Worm (Caenorhabditis elegans) whole organism, young adult: ENCODE results near the gene Y54G2A.50.

ENCODE experiments used
- D2030.7 ChIP-seq: fragments of 200-800 bp; sonication (Bioruptor generic); IDR thresholded peaks from 2 replicates; pipeline ENCODE4 v1.3.6; 2022; ENCODE audit warnings: missing genetic modification reagents, missing genetic modification characterization, missing compliant biosample characterization
- F33H1.4 ChIP-seq: fragments of 200-800 bp; sonication (Bioruptor generic); IDR thresholded peaks from 2 replicates; pipeline ENCODE4 v1.3.6; 2022; ENCODE audit warnings: missing genetic modification reagents, missing genetic modification characterization, missing compliant biosample characterization
- F49E8.2 ChIP-seq: sonication (generic microtip); optimal IDR thresholded peaks from 3 replicates; lab custom pipeline; 2017; ENCODE audit warnings: missing genetic modification characterization, mild to moderate bottlenecking, missing compliant biosample characterization, antibody characterized with exemption, moderate library complexity; ENCODE audit not compliant: insufficient read depth
- F52B5.7 ChIP-seq: sonication (generic microtip); optimal IDR thresholded peaks from 2 replicates; lab custom pipeline; 2016; ENCODE audit warnings: mild to moderate bottlenecking, missing genetic modification characterization, missing compliant biosample characterization
- K11D2.4 ChIP-seq: fragments of 200-800 bp; sonication (Bioruptor generic); IDR thresholded peaks from 2 replicates; pipeline ENCODE4 v1.3.6; 2022; ENCODE audit warnings: missing genetic modification reagents, missing genetic modification characterization, missing compliant biosample characterization
- K12H6.12 ChIP-seq: fragments of 200-800 bp; sonication (Bioruptor generic); optimal IDR thresholded peaks from 2 replicates; lab custom pipeline; 2018; ENCODE audit warnings: mild to moderate bottlenecking, missing genetic modification characterization, missing compliant biosample characterization
- T26A5.8 ChIP-seq: sonication (generic microtip); optimal IDR thresholded peaks from 2 replicates; lab custom pipeline; 2016; ENCODE audit warnings: missing genetic modification characterization, missing compliant biosample characterization
- Y53F4B.3 ChIP-seq: fragments of 200-800 bp; sonication (Bioruptor generic); IDR thresholded peaks from 2 replicates; pipeline ENCODE4 v1.3.6; 2022; ENCODE audit warnings: missing genetic modification reagents, missing genetic modification characterization, missing compliant biosample characterization
- Y67H2A.10 ChIP-seq: fragments of 200-800 bp; sonication (Bioruptor generic); conservative IDR thresholded peaks from 2 replicates; pipeline ENCODE4 v1.3.6; 2022; ENCODE audit warnings: missing genetic modification reagents, missing genetic modification characterization, missing compliant biosample characterization
- Y79H2A.3 ChIP-seq: fragments of 200-800 bp; sonication (Bioruptor generic); conservative IDR thresholded peaks from 2 replicates; pipeline ENCODE4 v1.3.6; 2022; ENCODE audit warnings: missing genetic modification reagents, missing genetic modification characterization, missing compliant biosample characterization
- Y95B8A.8 ChIP-seq: fragments of 200-800 bp; sonication (Bioruptor generic); IDR thresholded peaks from 2 replicates; pipeline ENCODE4 v1.3.6; 2022; ENCODE audit warnings: missing genetic modification reagents, missing genetic modification characterization, missing compliant biosample characterization
- attf-5 ChIP-seq: fragments of 200-800 bp; sonication (Bioruptor generic); optimal IDR thresholded peaks from 2 replicates; lab custom pipeline; 2018; ENCODE audit warnings: mild to moderate bottlenecking, missing genetic modification characterization, missing compliant biosample characterization
- cebp-1 ChIP-seq, 2 experiments: fragments of 200-800 bp in 1 of 2; sonication (Bioruptor generic) in 1 of 2; sonication (generic microtip) in 1 of 2; IDR thresholded peaks in 1 of 2; optimal IDR thresholded peaks in 1 of 2; 2 replicates each; pipeline versions ENCODE4 v1.3.6 to Lab custom; 2017 to 2022; ENCODE audit warnings: missing compliant biosample characterization in 2 of 2, missing genetic modification characterization in 2 of 2, mild to moderate bottlenecking in 1 of 2, missing genetic modification reagents in 1 of 2, moderate library complexity in 1 of 2
- ceh-100 ChIP-seq: fragments of 200-800 bp; sonication (Bioruptor generic); IDR thresholded peaks from 2 replicates; pipeline ENCODE4 v1.3.6; 2022; ENCODE audit warnings: missing genetic modification reagents, missing genetic modification characterization, missing compliant biosample characterization
- ceh-27 ChIP-seq: fragments of 200-800 bp; sonication (Bioruptor generic); optimal IDR thresholded peaks from 2 replicates; lab custom pipeline; 2018; ENCODE audit warnings: mild to moderate bottlenecking, missing genetic modification characterization, moderate library complexity, missing compliant biosample characterization
- ceh-40 ChIP-seq: fragments of 200-800 bp; sonication (Bioruptor generic); IDR thresholded peaks from 2 replicates; pipeline ENCODE4 v1.3.6; 2022; ENCODE audit warnings: missing genetic modification characterization, missing compliant biosample characterization
- ceh-91 ChIP-seq: fragments of 200-800 bp; sonication (Bioruptor generic); IDR thresholded peaks from 2 replicates; pipeline ENCODE4 v1.3.6; 2022; ENCODE audit warnings: missing genetic modification reagents, missing genetic modification characterization, missing compliant biosample characterization
- dpl-1 ChIP-seq: fragments of 150-350 bp; optimal IDR thresholded peaks from 2 replicates; lab custom pipeline; 2014; ENCODE audit warnings: missing biosample characterization, missing genetic modification reagents, missing genetic modification characterization
- efl-1 ChIP-seq: fragments of 150-350 bp; optimal IDR thresholded peaks from 2 replicates; lab custom pipeline; 2014; ENCODE audit warnings: missing biosample characterization, missing genetic modification reagents, missing genetic modification characterization
- egl-18 ChIP-seq: fragments of 200-800 bp; sonication (Bioruptor generic); IDR thresholded peaks from 2 replicates; pipeline ENCODE4 v1.3.6; 2022; ENCODE audit warnings: missing genetic modification reagents, missing genetic modification characterization, missing compliant biosample characterization
- hlh-26 ChIP-seq: fragments of 200-800 bp; sonication (Bioruptor generic); conservative IDR thresholded peaks from 2 replicates; pipeline ENCODE4 v1.3.6; 2022; ENCODE audit warnings: missing genetic modification reagents, missing genetic modification characterization, missing compliant biosample characterization
- hmg-1.2 ChIP-seq: fragments of 200-800 bp; sonication (Bioruptor generic); IDR thresholded peaks from 2 replicates; pipeline ENCODE4 v1.3.6; 2022; ENCODE audit warnings: missing genetic modification reagents, missing genetic modification characterization, missing compliant biosample characterization
- hrde-1 ChIP-seq: sonication (generic microtip); optimal IDR thresholded peaks from 2 replicates; lab custom pipeline; 2016; ENCODE audit warnings: missing genetic modification characterization, mild to moderate bottlenecking, missing compliant biosample characterization, moderate library complexity, missing genotype, missing genetic modification reagents, borderline replicate concordance
- lag-1 ChIP-seq: fragments of 200-800 bp; sonication (Bioruptor generic); IDR thresholded peaks from 2 replicates; pipeline ENCODE4 v1.3.6; 2022; ENCODE audit warnings: missing genetic modification reagents, missing genetic modification characterization, missing compliant biosample characterization
- let-526 ChIP-seq: fragments of 200-800 bp; sonication (Bioruptor generic); IDR thresholded peaks from 2 replicates; pipeline ENCODE4 v1.3.6; 2022; ENCODE audit warnings: missing genetic modification reagents, missing genetic modification characterization, missing compliant biosample characterization
- let-607 ChIP-seq, 2 experiments: fragments of 200-800 bp in 1 of 2; sonication (Bioruptor generic) in 1 of 2; sonication (generic microtip) in 1 of 2; optimal IDR thresholded peaks; 2 replicates each; lab custom pipeline; 2016 to 2018; ENCODE audit warnings: mild to moderate bottlenecking in 2 of 2, missing compliant biosample characterization in 2 of 2, missing genetic modification characterization in 2 of 2, moderate library complexity in 2 of 2, missing genotype in 1 of 2
- lin-54 ChIP-seq: fragments of 200-800 bp; sonication (Bioruptor generic); optimal IDR thresholded peaks from 2 replicates; lab custom pipeline; 2018; ENCODE audit warnings: mild to moderate bottlenecking, missing genetic modification characterization, missing compliant biosample characterization
- lsl-1 ChIP-seq: fragments of 200-800 bp; sonication (Bioruptor generic); optimal IDR thresholded peaks from 2 replicates; lab custom pipeline; 2018; ENCODE audit warnings: mild to moderate bottlenecking, missing genetic modification characterization, moderate library complexity, missing compliant biosample characterization
- madf-6 ChIP-seq: fragments of 200-800 bp; sonication (Bioruptor generic); IDR thresholded peaks from 2 replicates; pipeline ENCODE4 v1.3.6; 2022; ENCODE audit warnings: missing genetic modification reagents, missing genetic modification characterization, missing compliant biosample characterization
- mcd-1 ChIP-seq: fragments of 200-800 bp; sonication (Bioruptor generic); IDR thresholded peaks from 2 replicates; pipeline ENCODE4 v1.3.6; 2022; ENCODE audit warnings: missing genetic modification reagents, missing genetic modification characterization, missing compliant biosample characterization
- nfya-2 ChIP-seq: fragments of 200-800 bp; sonication (Bioruptor generic); IDR thresholded peaks from 2 replicates; pipeline ENCODE4 v1.3.6; 2022; ENCODE audit warnings: missing genetic modification reagents, missing genetic modification characterization, missing compliant biosample characterization
- nhr-120 ChIP-seq: fragments of 200-800 bp; sonication (Bioruptor generic); IDR thresholded peaks from 2 replicates; pipeline ENCODE4 v1.3.6; 2022; ENCODE audit warnings: missing genetic modification characterization, missing compliant biosample characterization
- nhr-80 ChIP-seq: sonication (generic microtip); optimal IDR thresholded peaks from 2 replicates; lab custom pipeline; 2016; ENCODE audit warnings: missing genetic modification characterization, missing compliant biosample characterization
- snpc-1.3 ChIP-seq: sonication (generic microtip); optimal IDR thresholded peaks from 2 replicates; lab custom pipeline; 2017; ENCODE audit warnings: missing genetic modification characterization, mild to moderate bottlenecking, missing compliant biosample characterization, antibody characterized with exemption, moderate library complexity, missing genotype, missing genetic modification reagents; ENCODE audit not compliant: insufficient read depth
- tlf-1 ChIP-seq: fragments of 200-800 bp; sonication (Bioruptor generic); optimal IDR thresholded peaks from 2 replicates; lab custom pipeline; 2018; ENCODE audit warnings: mild to moderate bottlenecking, missing genetic modification characterization, missing compliant biosample characterization
- xnd-1 ChIP-seq: sonication (generic microtip); optimal IDR thresholded peaks from 2 replicates; lab custom pipeline; 2016; ENCODE audit warnings: missing genotype, missing genetic modification reagents, missing genetic modification characterization, missing compliant biosample characterization
- ztf-18 ChIP-seq: sonication (generic microtip); optimal IDR thresholded peaks from 2 replicates; lab custom pipeline; 2016; ENCODE audit warnings: missing genotype, mild to moderate bottlenecking, missing genetic modification characterization, missing compliant biosample characterization
- ztf-26 ChIP-seq: sonication (generic microtip); optimal IDR thresholded peaks from 2 replicates; lab custom pipeline; 2017; ENCODE audit warnings: missing genetic modification characterization, missing compliant biosample characterization
- ztf-28 ChIP-seq: fragments of 200-800 bp; sonication (Bioruptor generic); IDR thresholded peaks from 2 replicates; pipeline ENCODE4 v1.3.6; 2022; ENCODE audit warnings: missing genetic modification reagents, missing genetic modification characterization, missing compliant biosample characterization

Y54G2A.50 gene

ce11 chrIV:2892787-2893485, 24.9 kb upstream of the Y54G2A.50 start:
- TF ChIP-seq tlf-1 (GFP tag; lab: Kevin White, UChicago) (no peak), lin-54 (GFP tag; lab: Kevin White, UChicago) (no peak), efl-1 (GFP tag; lab: Kevin White, UChicago) (peak; percentile 3), ceh-100 (GFP tag; lab: Robert Waterston, UW) (no peak), attf-5 (GFP tag; lab: Kevin White, UChicago) (no peak), Y67H2A.10 (GFP tag; lab: Robert Waterston, UW) (no peak), Y53F4B.3 (GFP tag; lab: Robert Waterston, UW) (no peak), snpc-1.3 (tag; lab: Kevin White, UChicago) (no peak), dpl-1 (GFP tag; lab: Kevin White, UChicago) (no peak), Y95B8A.8 (GFP tag; lab: Robert Waterston, UW) (no peak), Y79H2A.3 (GFP tag; lab: Robert Waterston, UW) (no peak), hrde-1 (tag; lab: Kevin White, UChicago) (no peak), ceh-27 (no peak), ceh-40 (GFP tag; lab: Robert Waterston, UW) (no peak), lsl-1 (GFP tag; lab: Kevin White, UChicago) (peak; percentile 77), let-526 (GFP tag; lab: Robert Waterston, UW) (no peak), nhr-120 (GFP tag; lab: Robert Waterston, UW) (no peak), madf-6 (peak; percentile 72), F52B5.7 (tag; lab: Kevin White, UChicago) (no peak), egl-18 (GFP tag; lab: Robert Waterston, UW) (no peak), hmg-1.2 (GFP tag; lab: Robert Waterston, UW) (no peak), hlh-26 (no peak), nhr-80 (tag; lab: Kevin White, UChicago) (no peak), mcd-1 (GFP tag; lab: Robert Waterston, UW) (no peak), nfya-2 (GFP tag; lab: Robert Waterston, UW) (no peak), ztf-18 (tag; lab: Kevin White, UChicago) (no peak), F33H1.4 (GFP tag; lab: Robert Waterston, UW) (peak; percentile 87), K12H6.12 (tag; lab: Kevin White, UChicago) (no peak), ztf-26 (tag; lab: Kevin White, UChicago) (no peak), D2030.7 (GFP tag; lab: Robert Waterston, UW) (peak; percentile 56), T26A5.8 (tag; lab: Kevin White, UChicago) (no peak), cebp-1 (GFP tag; IDR thresholded peaks at IDR 0.05; lab: Robert Waterston, UW) (no peak), cebp-1 (tag; optimal IDR thresholded peaks at IDR 0.05; lab: Kevin White, UChicago) (peak; percentile 83), let-607 (tag; optimal IDR thresholded peaks at IDR 0.05; lab: Kevin White, UChicago) (peak; percentile 83 to 84), F49E8.2 (tag; lab: Kevin White, UChicago) (peak; percentile 28), lag-1 (GFP tag; lab: Robert Waterston, UW) (no peak), xnd-1 (tag; lab: Kevin White, UChicago) (peak; percentile 40), K11D2.4 (no peak), ceh-91 (no peak), ztf-28 (GFP tag; lab: Robert Waterston, UW) (0 out of 2 replicates have a peak, but pooled peaks have one; percentile 33)
- TF ChIP-seq, all 124 proteins: peak for 10
